Fruit fly (Drosophila melanogaster) whole organism: ENCODE results near the gene Dh31.

ENCODE experiments used
- CG8478 ChIP-seq: fragments of >200 bp; optimal IDR thresholded peaks from 2 replicates; lab custom pipeline; 2018; ENCODE audit warnings: inconsistent platforms
- Dll ChIP-seq: fragments of >200 bp; optimal IDR thresholded peaks from 2 replicates; lab custom pipeline; 2017
- EcR ChIP-seq, 2 experiments: fragments of >200 bp; optimal IDR thresholded peaks; 2 replicates each; lab custom pipeline; 2017; ENCODE audit warnings: missing biosample characterization in 2 of 2, missing genetic modification characterization in 2 of 2, missing genetic modification reagents in 2 of 2
- pan ChIP-seq: fragments of >200 bp; optimal IDR thresholded peaks from 2 replicates; lab custom pipeline; 2017
- psq ChIP-seq: fragments of >200 bp; optimal IDR thresholded peaks from 2 replicates; lab custom pipeline; 2017
- usp ChIP-seq: fragments of >200 bp; optimal IDR thresholded peaks from 2 replicates; lab custom pipeline; 2017; ENCODE audit warnings: missing biosample characterization, missing genetic modification characterization, mixed read lengths

Gene Dh31

DNA sequence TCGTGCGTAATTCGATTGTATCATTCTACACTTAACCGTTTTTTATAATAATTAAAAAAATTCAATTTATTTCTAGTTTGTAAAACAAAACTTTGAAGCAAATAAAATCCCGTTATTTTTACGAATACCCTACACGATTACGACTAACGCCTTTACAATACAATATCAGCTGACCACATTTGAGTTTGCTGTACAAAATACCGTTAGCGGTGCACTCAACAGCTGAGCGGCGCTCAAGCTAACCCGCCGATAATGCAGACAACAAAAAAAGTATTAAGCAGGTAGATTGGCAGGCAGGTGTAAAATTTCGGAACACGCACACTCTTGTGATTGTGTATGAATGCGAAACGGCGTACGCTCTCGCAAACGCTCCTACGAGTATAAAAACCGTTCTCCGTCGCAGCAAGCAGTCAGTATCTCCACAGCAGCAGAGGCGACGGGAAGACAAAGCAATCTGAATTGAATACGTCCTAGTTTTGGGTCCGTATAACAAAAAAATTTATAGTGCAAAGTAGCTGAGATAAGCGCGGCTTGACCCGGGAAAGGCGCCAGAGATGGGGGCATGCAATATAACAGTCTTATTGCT, 15.2 kb upstream of the Dh31 start, which contains the start of gene Acer:
Gene Acer, plus strand, starts transcription at position 210 of the 586 bp plus-strand sequence.
- TF ChIP-seq Dll (lab: Kevin White, UChicago) (no peak), pan (lab: Kevin White, UChicago) (no peak), usp (GFP tag; lab: Kevin White, UChicago) (no peak), EcR (GFP tag; optimal IDR thresholded peaks at IDR 0.05; lab: Kevin White, UChicago) (no peak), CG8478 (lab: Kevin White, UChicago) (no peak), psq (no peak)

DNA sequence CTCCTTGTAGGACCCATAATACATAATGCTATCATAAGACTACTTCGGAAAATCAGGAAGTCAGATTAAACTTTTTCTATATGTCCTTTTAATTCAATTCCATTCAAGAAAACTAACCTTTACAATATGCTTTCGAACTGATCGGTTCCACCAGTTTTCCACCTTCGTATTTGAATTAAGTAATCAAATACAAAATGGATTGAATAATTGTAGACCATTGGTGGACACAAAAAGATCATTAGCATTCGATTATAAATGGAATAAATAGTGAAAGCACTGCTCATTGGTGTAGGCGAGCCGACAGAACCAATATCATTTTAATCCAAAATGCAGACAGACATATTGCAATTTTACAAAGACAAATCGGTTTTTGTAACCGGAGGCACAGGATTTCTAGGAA, 12.7 kb upstream of the Dh31 start, which contains the start of gene Sgp:
Gene Sgp, plus strand, starts transcription at position 301 of the 400 bp plus-strand sequence.
- TF ChIP-seq pan (lab: Kevin White, UChicago), result no peak
- TF ChIP-seq psq, result no peak
- TF ChIP-seq EcR (GFP tag; optimal IDR thresholded peaks at IDR 0.05; lab: Kevin White, UChicago), result no peak
- TF ChIP-seq CG8478 (lab: Kevin White, UChicago), result no peak
- no peak for TF ChIP-seq Dll (lab: Kevin White, UChicago)
- TF ChIP-seq usp (GFP tag; lab: Kevin White, UChicago), result no peak

dm6 chr2L:8517256-8517694, 10.6 kb upstream of the Dh31 start, which contains the start of the genes mRpL51 and Uba4:
TSS of gene mRpL51 (minus strand) at chr2L:8517380.
TSS of gene Uba4 (plus strand) at chr2L:8517411.
- TF ChIP-seq CG8478 (lab: Kevin White, UChicago), result no peak
- TF ChIP-seq psq, result no peak
- TF ChIP-seq usp (GFP tag; lab: Kevin White, UChicago), result no peak
- no peak for TF ChIP-seq EcR (GFP tag; optimal IDR thresholded peaks at IDR 0.05; lab: Kevin White, UChicago)
- no peak for TF ChIP-seq pan (lab: Kevin White, UChicago)
- no peak for TF ChIP-seq Dll (lab: Kevin White, UChicago)

DNA sequence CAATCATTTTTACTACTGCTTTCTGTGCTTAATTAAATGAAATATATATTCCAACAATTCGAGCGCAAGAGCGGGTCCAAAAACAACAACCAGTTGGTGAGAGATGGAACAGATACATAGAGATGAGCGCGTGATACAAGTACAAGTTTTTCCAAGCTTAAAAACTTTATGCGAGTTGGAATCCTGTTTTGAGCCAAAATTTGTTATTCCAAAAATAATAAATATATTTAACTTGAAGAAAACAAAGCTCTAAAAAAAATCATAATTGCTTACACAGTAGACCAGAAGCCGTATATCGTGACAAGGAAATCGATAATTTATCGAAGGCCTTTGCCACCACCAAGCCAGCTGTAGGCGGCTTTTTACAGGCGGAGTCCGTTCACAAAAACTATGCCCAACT, 8.1 kb upstream of the Dh31 start, which contains the start of the genes CG13097 and PIG-U:
Gene CG13097, minus strand, starts transcription at position 121 of the 400 bp plus-strand sequence.
Gene PIG-U, plus strand, starts transcription at position 349 of the 400 bp plus-strand sequence.
- no peak for TF ChIP-seq CG8478 (lab: Kevin White, UChicago)
- no peak for TF ChIP-seq EcR (GFP tag; optimal IDR thresholded peaks at IDR 0.05; lab: Kevin White, UChicago)
- no peak for TF ChIP-seq pan (lab: Kevin White, UChicago)
- TF ChIP-seq Dll (lab: Kevin White, UChicago), result no peak
- no peak for TF ChIP-seq psq
- TF ChIP-seq usp (GFP tag; lab: Kevin White, UChicago), result no peak

- TF ChIP-seq pan (lab: Kevin White, UChicago), result no peak
- TF ChIP-seq psq, result no peak
- no peak for TF ChIP-seq CG8478 (lab: Kevin White, UChicago)
- no peak for TF ChIP-seq Dll (lab: Kevin White, UChicago)
- no peak for TF ChIP-seq EcR (GFP tag; optimal IDR thresholded peaks at IDR 0.05; lab: Kevin White, UChicago)
- TF ChIP-seq usp (GFP tag; lab: Kevin White, UChicago), result no peak
These were observed 5.1 kb upstream of the Dh31 start, which contains the start of gene CG13096 for dm6 chr2L:8511723-8512122. TSS of gene CG13096 (minus strand) at chr2L:8511866.

DNA sequence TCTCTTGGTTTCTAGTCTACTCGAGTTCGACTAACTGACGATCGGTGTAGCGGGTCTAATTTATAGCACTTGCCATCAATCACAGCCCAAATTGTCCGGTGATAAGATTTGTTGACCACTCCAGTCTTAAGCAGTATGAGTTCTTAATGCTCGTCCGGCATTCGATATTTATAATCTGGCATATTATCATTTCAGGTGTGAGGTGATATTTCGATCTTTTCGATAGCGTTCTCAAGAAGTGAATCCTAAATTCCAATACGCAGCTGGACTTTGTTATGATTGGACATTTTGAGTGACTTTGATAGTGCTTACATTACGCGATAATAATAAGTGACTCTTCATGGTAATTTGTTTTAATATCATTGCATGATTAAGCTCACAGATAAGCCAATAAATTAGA, 10.4 kb downstream of the Dh31 start, which contains the start of gene Bace:
Gene Bace, minus strand, starts transcription at position 39 of the 400 bp plus-strand sequence.
- TF ChIP-seq pan (lab: Kevin White, UChicago), result no peak
- no peak for TF ChIP-seq CG8478 (lab: Kevin White, UChicago)
- TF ChIP-seq usp (GFP tag; lab: Kevin White, UChicago), result no peak
- TF ChIP-seq Dll (lab: Kevin White, UChicago), result no peak
- TF ChIP-seq EcR (GFP tag; optimal IDR thresholded peaks at IDR 0.05; lab: Kevin White, UChicago), result no peak

- no peak for TF ChIP-seq usp (GFP tag; lab: Kevin White, UChicago)
- TF ChIP-seq pan (lab: Kevin White, UChicago), result no peak
- TF ChIP-seq Dll (lab: Kevin White, UChicago), result no peak
- TF ChIP-seq CG8478 (lab: Kevin White, UChicago), result no peak
- TF ChIP-seq psq, result no peak
- no peak for TF ChIP-seq EcR (GFP tag; optimal IDR thresholded peaks at IDR 0.05; lab: Kevin White, UChicago)
These were observed 16.2 kb downstream of the Dh31 start, which contains the start of gene CG43400 for dm6 chr2L:8490439-8490838. TSS of gene CG43400 (plus strand) at chr2L:8490739.

- TF ChIP-seq psq, result no peak
- no peak for TF ChIP-seq EcR (GFP tag; optimal IDR thresholded peaks at IDR 0.05; lab: Kevin White, UChicago)
- TF ChIP-seq Dll (lab: Kevin White, UChicago), result no peak
- TF ChIP-seq usp (GFP tag; lab: Kevin White, UChicago), result no peak
- no peak for TF ChIP-seq pan (lab: Kevin White, UChicago)
- TF ChIP-seq CG8478 (lab: Kevin White, UChicago), result no peak
These were observed 17.9 kb downstream of the Dh31 start, which contains the start of gene CG13088 for dm6 chr2L:8488735-8489134. TSS of gene CG13088 (plus strand) at chr2L:8488981.

dm6 chr2L:8485562-8485961, 21.1 kb downstream of the Dh31 start:
- TF ChIP-seq EcR (GFP tag; optimal IDR thresholded peaks at IDR 0.05; lab: Kevin White, UChicago) (no peak), Dll (lab: Kevin White, UChicago) (no peak), CG8478 (lab: Kevin White, UChicago) (no peak), psq (no peak), usp (GFP tag; lab: Kevin White, UChicago) (no peak), pan (lab: Kevin White, UChicago) (no peak)

- TF ChIP-seq pan (lab: Kevin White, UChicago) (no peak), EcR (GFP tag; optimal IDR thresholded peaks at IDR 0.05; lab: Kevin White, UChicago) (no peak), usp (GFP tag; lab: Kevin White, UChicago) (no peak), CG8478 (lab: Kevin White, UChicago) (no peak), psq (no peak), Dll (lab: Kevin White, UChicago) (no peak)
These were observed 24.8 kb downstream of the Dh31 start, which contains the start of gene CG43796 for dm6 chr2L:8481623-8482424. TSS of gene CG43796 (plus strand) at chr2L:8482374.
